Fruit fly (Drosophila melanogaster) whole organism, wandering third instar larva: ENCODE measurements around the gene Tbc1d8-9.

Experiments
- Hr78 ChIP-seq: fragments of >200 bp; optimal IDR thresholded peaks from 2 replicates; lab custom pipeline; 2017; ENCODE audit warnings: missing biosample characterization, missing genetic modification characterization
- OdsH ChIP-seq: fragments of 200-800 bp; sonication (Bioruptor generic); optimal IDR thresholded peaks from 2 replicates; lab custom pipeline; 2016; ENCODE audit warnings: missing biosample characterization, mild to moderate bottlenecking, missing genetic modification characterization
- br ChIP-seq: fragments of 200-800 bp; sonication (Bioruptor generic); optimal IDR thresholded peaks from 2 replicates; lab custom pipeline; 2016; ENCODE audit warnings: missing biosample characterization, missing genetic modification characterization
- dl ChIP-seq, 2 experiments: fragments of 175-275, 200-275 bp in 1 of 2; fragments of 200-275 bp in 1 of 2; sonication (Bioruptor generic); optimal IDR thresholded peaks; lab custom pipeline; 2018; ENCODE audit warnings: mild to moderate bottlenecking in 2 of 2, missing biosample characterization in 2 of 2, missing genetic modification characterization in 2 of 2, moderate library complexity in 2 of 2; ENCODE audit not compliant: partially characterized antibody in 2 of 2, insufficient read depth in 1 of 2
- pan ChIP-seq: fragments of >200 bp; optimal IDR thresholded peaks from 2 replicates; lab custom pipeline; 2017

- TF ChIP-seq br (no peak), Hr78 (GFP tag; lab: Kevin White, UChicago) (no peak), dl (GFP tag; optimal IDR thresholded peaks at IDR 0.05; lab: Kevin White, UChicago; ENCODE audit: insufficient read depth in 1 of 2, partially characterized antibody in 2 of 2) (no peak), pan (lab: Kevin White, UChicago) (no peak), OdsH (GFP tag; lab: Kevin White, UChicago) (no peak)
Observed at dm6 chr3L:21294202-21294601, 49.3 kb downstream of the Tbc1d8-9 start, which contains the start of gene Cpr78Cb.
